Worm (Caenorhabditis elegans) whole organism, L4 larva: ENCODE data around the gene ZK287.4.

ENCODE experiments used
- aly-2 ChIP-seq: sonication (generic microtip); optimal IDR thresholded peaks from 2 replicates; lab custom pipeline; 2018; ENCODE audit warnings: missing biosample characterization, missing genetic modification characterization
- ama-1 ChIP-seq: fragments of 150-350 bp; optimal IDR thresholded peaks from 2 replicates; lab custom pipeline; 2014; ENCODE audit warnings: inconsistent platforms, mixed read lengths
- dpl-1 ChIP-seq: fragments of 150-350 bp; optimal IDR thresholded peaks from 2 replicates; lab custom pipeline; 2014; ENCODE audit warnings: missing biosample characterization, missing genetic modification reagents, missing genetic modification characterization
- gei-8 ChIP-seq: fragments of 200-800 bp; sonication (Bioruptor generic); optimal IDR thresholded peaks from 2 replicates; lab custom pipeline; 2018; ENCODE audit warnings: mild to moderate bottlenecking, missing genetic modification characterization, missing compliant biosample characterization
- nhr-237 ChIP-seq: sonication (generic microtip); optimal IDR thresholded peaks from 2 replicates; lab custom pipeline; 2017; ENCODE audit warnings: missing biosample characterization, missing genetic modification characterization
- pha-4 ChIP-seq, 2 experiments: fragments of 150-350 bp in 1 of 2; fragments of 200-800 bp in 1 of 2; sonication (Bioruptor generic) in 1 of 2; IDR thresholded peaks in 1 of 2; optimal IDR thresholded peaks in 1 of 2; 2 replicates each; pipeline versions ENCODE4 v1.3.6 to Lab custom; 2014 to 2022; ENCODE audit warnings: missing genetic modification characterization in 2 of 2, missing genetic modification reagents in 2 of 2, missing biosample characterization in 1 of 2, missing compliant biosample characterization in 1 of 2
- set-16 ChIP-seq: fragments of 200-800 bp; sonication (Bioruptor generic); IDR thresholded peaks from 2 replicates; pipeline ENCODE4 v1.3.6; 2022; ENCODE audit warnings: missing genetic modification reagents, missing genetic modification characterization, missing compliant biosample characterization

DNA sequence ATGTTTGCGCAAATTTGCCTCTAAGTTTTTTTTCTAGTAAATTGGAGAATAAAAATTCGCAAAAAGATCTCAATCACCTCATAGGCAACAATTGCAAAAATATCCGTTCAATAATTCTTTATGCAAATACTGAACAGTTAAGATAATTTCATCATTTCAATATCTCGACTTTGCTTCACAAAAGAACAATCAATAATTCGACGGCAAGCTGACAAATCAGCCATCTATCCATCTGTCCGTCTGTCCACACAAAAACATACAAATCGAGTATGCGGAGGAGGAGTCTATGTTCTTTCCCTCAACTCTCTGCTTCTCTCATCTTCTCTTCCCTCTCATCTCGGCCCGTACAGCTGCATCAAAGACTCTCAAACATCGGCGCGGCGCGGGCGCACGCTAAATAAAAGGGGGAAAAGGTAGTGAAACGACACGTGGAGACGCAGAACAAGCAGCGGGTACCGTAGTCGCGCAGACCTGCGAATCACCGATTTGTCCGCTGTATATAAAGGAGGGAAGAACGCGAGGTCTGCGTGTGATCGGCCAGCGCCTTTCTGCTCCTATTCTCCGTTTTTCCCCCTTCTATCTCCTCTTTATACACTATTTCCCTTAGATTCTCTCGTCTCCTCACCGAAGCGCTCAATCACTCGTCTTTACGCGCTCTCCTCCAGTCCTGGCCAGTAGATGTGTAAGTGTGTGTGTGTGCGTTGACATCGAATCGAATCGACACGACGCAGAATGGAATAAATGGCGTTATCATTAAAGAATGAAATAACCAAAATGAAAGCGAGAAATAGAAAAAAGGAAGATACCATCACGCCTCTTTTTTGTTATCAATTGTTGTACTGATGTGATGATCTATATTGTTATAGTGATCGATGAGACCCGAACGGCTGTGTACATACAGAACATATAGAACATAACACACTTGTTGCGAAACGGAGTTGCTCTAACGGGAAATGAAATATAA lies 45.6 kb upstream of the ZK287.4 start:
- TF ChIP-seq pha-4 (GFP tag; IDR thresholded peaks at IDR 0.05; lab: Robert Waterston, UW) (peak; percentile 83), pha-4 (tag; optimal IDR thresholded peaks at IDR 0.05; lab: Kevin White, UChicago) (peak; percentile 70), dpl-1 (peak; percentile 64), aly-2 (tag; lab: Kevin White, UChicago) (no peak), set-16 (peak; percentile 94), gei-8 (GFP tag; lab: Kevin White, UChicago) (peak; percentile 82), nhr-237 (tag; lab: Kevin White, UChicago) (peak; percentile 29), ama-1 (lab: Kevin White, UChicago) (peak; percentile 100)
